Worm (Caenorhabditis elegans): ENCODE results near the gene ceh-18.

The ceh-18 gene

DNA sequence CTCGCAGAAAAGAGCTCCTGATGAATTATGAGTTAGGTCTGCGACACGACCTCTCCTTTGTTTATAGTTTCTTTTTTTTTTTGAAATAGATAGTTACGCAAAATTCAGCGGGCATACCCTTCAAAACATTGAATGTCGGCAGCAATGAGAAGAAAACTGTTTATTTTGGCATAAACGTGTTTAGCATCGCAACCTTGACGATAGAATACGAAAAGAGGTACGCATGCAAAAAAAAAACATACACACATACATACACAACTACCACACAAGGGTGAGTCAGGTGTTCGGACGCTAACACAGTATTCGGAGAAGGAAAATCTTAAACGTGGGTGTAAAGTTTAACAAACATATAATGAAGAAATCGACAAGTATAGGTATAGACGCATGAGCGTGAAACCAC lies 22.0 kb downstream of the ceh-18 start:
- TF ChIP-seq nhr-25 (tag; optimal IDR thresholded peaks at IDR 0.05) (peak; percentile 90), lsy-12 (tag; optimal IDR thresholded peaks at IDR 0.05) (no peak), pha-4 (tag; optimal IDR thresholded peaks at IDR 0.05) (peak; percentile 1)

DNA sequence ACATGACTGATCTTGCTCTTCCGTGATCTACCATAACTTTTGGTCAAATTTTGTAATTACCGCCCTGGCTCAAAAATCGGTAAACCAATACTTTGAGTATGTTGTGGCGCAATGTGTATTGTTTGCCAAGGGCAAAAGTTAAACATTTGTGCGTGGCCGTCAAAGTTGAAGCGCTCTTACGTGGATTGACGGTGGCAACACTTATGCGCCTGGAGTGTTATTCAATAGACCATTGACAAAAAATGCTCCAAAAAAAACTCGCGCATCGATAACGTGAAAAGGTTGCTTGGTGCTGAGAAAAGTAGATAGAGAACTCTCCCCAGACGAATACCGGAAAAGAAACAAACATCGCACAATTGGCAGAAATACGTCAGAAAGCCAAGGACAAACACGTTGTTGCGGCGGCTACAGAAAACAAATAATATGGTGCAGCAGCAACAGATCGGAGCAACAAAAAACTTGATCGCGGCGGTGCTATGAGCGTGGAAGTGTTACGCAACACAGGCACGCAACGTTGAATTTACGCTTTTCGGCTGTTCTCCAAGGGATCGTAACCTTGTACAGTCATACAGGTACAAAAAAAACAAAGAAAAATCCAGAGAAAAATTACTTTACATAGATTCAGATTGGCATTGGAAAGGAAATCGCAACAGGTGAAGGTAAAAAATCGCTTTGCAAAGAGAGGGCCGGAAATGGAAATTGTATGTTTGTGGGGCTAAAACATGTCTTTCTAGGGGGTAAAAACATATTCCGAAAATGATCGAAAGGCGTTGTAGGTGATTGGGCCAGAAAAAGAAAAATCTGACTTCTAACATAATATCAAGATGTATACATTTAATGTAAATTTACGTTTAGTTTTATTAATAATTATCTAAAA lies 23.4 kb downstream of the ceh-18 start:
- TF ChIP-seq pha-4 (tag; optimal IDR thresholded peaks at IDR 0.05): peak; percentile 84
- no peak for TF ChIP-seq skn-1 (tag; optimal IDR thresholded peaks at IDR 0.05)

DNA sequence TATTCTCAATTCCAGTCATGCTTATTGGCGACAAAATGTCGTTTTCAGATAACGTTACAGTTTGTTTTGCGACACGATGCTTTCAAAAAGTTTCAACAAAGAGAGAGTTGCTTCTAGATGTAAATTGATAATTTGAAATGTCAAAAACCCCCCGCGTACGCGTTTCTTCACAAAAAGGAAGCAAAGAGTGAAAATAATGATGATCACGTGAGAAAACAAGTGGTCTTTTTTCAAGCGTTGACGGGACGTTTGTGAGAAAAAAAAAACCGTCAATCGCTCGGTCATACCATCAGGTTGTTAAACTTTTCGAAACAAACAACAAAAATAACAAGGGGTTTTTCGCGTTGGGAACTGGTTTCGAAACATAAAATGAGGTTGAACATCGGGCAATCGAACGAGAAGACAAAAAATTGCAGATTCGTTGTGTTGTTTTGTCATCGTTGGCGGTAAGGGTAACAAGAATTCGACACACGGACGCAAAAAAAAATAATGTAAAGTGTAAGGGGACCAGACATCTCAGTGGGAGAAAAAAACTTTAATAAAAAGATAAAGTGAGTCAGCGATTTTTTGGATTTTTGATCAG lies 25.4 kb downstream of the ceh-18 start:
- TF ChIP-seq hmg-11 (tag; optimal IDR thresholded peaks at IDR 0.05) (no peak), nhr-11 (tag; optimal IDR thresholded peaks at IDR 0.05) (no peak), lsy-12 (tag; optimal IDR thresholded peaks at IDR 0.05) (peak; percentile 6), jun-1 (tag; optimal IDR thresholded peaks at IDR 0.05) (peak; percentile 3), eor-1 (tag; optimal IDR thresholded peaks at IDR 0.05) (no peak), tbx-2 (tag; optimal IDR thresholded peaks at IDR 0.05) (no peak), lin-15B (tag; optimal IDR thresholded peaks at IDR 0.05) (no peak), nhr-12 (tag; optimal IDR thresholded peaks at IDR 0.05) (no peak), ztf-11 (tag; optimal IDR thresholded peaks at IDR 0.05) (no peak), egl-5 (tag; optimal IDR thresholded peaks at IDR 0.05) (no peak), nhr-25 (tag; optimal IDR thresholded peaks at IDR 0.05) (peak; percentile 39), elt-2 (tag; optimal IDR thresholded peaks at IDR 0.05) (peak; percentile 93), ceh-28 (tag; optimal IDR thresholded peaks at IDR 0.05) (no peak), elt-3 (tag; optimal IDR thresholded peaks at IDR 0.05) (no peak), pqm-1 (tag; optimal IDR thresholded peaks at IDR 0.05) (peak; percentile 56), nhr-43 (tag; optimal IDR thresholded peaks at IDR 0.05; ENCODE audit: poor library complexity, severe bottlenecking) (peak; percentile 4), ZK546.5 (tag; optimal IDR thresholded peaks at IDR 0.05) (no peak), egl-27 (tag; optimal IDR thresholded peaks at IDR 0.05) (peak; percentile 56), nhr-28 (tag; optimal IDR thresholded peaks at IDR 0.05) (no peak), lin-39 (tag; optimal IDR thresholded peaks at IDR 0.05) (no peak), ama-1 (optimal IDR thresholded peaks at IDR 0.05) (peak; percentile 43), nfya-1 (tag; optimal IDR thresholded peaks at IDR 0.05; ENCODE audit: insufficient read depth) (peak; percentile 39), pha-4 (tag; optimal IDR thresholded peaks at IDR 0.05) (peak; percentile 67)

DNA sequence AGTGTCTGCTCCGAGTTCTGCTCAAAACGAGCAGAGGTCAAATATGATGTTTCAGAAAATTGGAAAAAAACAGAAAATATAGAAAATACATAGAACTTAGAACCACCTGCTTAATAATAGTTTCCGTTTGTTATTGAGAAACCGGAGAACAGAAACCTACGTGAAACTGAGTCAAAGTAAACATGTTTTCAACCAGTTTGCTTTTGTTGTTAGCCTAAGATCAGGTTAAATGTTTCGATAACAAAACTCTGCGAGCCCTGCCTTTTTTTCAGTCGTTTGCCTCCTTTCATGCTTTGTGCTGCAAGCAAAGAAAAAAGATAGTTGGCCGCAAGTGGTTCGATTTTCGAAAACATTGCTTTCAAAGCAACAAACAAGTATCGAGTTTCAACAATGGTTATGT lies 26.7 kb downstream of the ceh-18 start:
- TF ChIP-seq unc-62 (GFP tag; optimal IDR thresholded peaks at IDR 0.05): no peak
- no peak for TF ChIP-seq nhr-28 (tag; optimal IDR thresholded peaks at IDR 0.05)
- TF ChIP-seq ceh-16 (tag; optimal IDR thresholded peaks at IDR 0.05): no peak
- no peak for TF ChIP-seq fkh-10 (GFP tag; optimal IDR thresholded peaks at IDR 0.05)
- TF ChIP-seq ceh-82 (tag; optimal IDR thresholded peaks at IDR 0.05): no peak
- TF ChIP-seq pha-4 (tag; optimal IDR thresholded peaks at IDR 0.05): peak; percentile 45
- no peak for TF ChIP-seq ceh-9 (tag; optimal IDR thresholded peaks at IDR 0.05)
- TF ChIP-seq elt-2 (tag; optimal IDR thresholded peaks at IDR 0.05): peak; percentile 14
- TF ChIP-seq nhr-43 (tag; optimal IDR thresholded peaks at IDR 0.05; ENCODE audit: poor library complexity, severe bottlenecking): no peak
- no peak for TF ChIP-seq mdl-1 (tag; optimal IDR thresholded peaks at IDR 0.05)
- TF ChIP-seq zag-1 (tag; optimal IDR thresholded peaks at IDR 0.05): no peak

DNA sequence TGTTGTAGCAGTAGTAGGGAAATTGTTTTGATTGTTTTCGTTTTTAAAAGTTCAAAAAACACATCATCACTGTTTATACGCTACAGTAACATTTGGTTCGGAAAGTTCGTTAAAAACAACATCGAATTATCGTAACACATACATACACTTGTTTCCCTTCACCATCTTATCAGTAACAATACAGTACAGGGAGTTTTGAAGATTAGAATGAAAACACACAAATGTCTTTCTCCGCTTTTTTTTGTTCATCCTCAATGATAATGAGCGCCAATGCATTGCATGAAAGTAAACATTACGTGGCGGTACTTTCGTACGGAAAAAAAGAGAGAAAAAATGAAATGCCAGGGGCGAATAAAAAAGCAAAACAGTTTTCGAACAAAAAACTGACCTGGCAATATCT lies 28.0 kb downstream of the ceh-18 start:
- TF ChIP-seq nhr-77 (tag; optimal IDR thresholded peaks at IDR 0.05): no peak
- no peak for TF ChIP-seq nfya-1 (tag; optimal IDR thresholded peaks at IDR 0.05; ENCODE audit: insufficient read depth)
- TF ChIP-seq jun-1 (tag; optimal IDR thresholded peaks at IDR 0.05): peak; percentile 81
- no peak for TF ChIP-seq ztf-11 (tag; optimal IDR thresholded peaks at IDR 0.05)
- TF ChIP-seq pqm-1 (tag; optimal IDR thresholded peaks at IDR 0.05): peak; percentile 98
- no peak for TF ChIP-seq nhr-23 (tag; optimal IDR thresholded peaks at IDR 0.05)
- TF ChIP-seq mdl-1 (tag; optimal IDR thresholded peaks at IDR 0.05): no peak
- peak; percentile 37 for TF ChIP-seq egl-27 (tag; optimal IDR thresholded peaks at IDR 0.05)
- peak; percentile 98 for TF ChIP-seq elt-2 (tag; optimal IDR thresholded peaks at IDR 0.05)
- TF ChIP-seq nhr-11 (tag; optimal IDR thresholded peaks at IDR 0.05): no peak
- peak; percentile 83 for TF ChIP-seq pha-4 (tag; optimal IDR thresholded peaks at IDR 0.05)
- peak; percentile 39 for TF ChIP-seq skn-1 (tag; optimal IDR thresholded peaks at IDR 0.05)
- TF ChIP-seq daf-12 (tag; optimal IDR thresholded peaks at IDR 0.05): no peak

Data from whole organism, L3 larva.